Worm (Caenorhabditis elegans): ENCODE data around the gene mec-14.

DNA sequence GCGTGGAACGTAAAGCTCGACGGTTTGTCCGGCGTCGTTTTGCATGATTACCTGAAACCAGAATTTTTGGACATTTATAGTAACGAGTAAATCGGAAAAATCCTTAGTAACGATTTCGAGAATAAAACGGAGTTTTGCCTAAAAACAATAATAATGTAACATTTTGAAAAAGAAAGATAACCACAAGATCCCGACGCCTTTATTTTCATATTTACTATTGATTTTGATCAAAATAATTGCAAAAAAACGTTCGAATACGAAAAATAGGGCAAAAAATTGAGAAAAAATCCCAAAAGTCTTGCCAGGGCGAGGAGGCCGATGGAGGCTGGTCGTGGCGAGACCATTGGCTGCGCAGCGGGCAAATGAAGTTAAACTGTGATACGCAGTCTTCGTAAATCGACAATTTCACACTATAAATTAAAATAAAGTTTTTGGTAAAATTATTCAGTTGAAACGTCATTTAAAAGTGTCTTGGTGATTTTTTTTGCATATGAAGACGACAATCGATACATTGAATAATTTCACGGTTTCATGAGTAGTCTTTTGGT, 3.1 kb downstream of the mec-14 start, which contains the start of gene rps-21:
- TF ChIP-seq ama-1 (optimal IDR thresholded peaks at IDR 0.05) (peak; percentile 44), snpc-4 (tag; optimal IDR thresholded peaks at IDR 0.05) (peak; percentile 54), nhr-23 (tag; optimal IDR thresholded peaks at IDR 0.05) (peak; percentile 93), nhr-11 (tag; optimal IDR thresholded peaks at IDR 0.05) (peak; percentile 59), aly-2 (tag; optimal IDR thresholded peaks at IDR 0.05) (no peak), nhr-25 (tag; optimal IDR thresholded peaks at IDR 0.05) (peak; percentile 82), skn-1 (tag; optimal IDR thresholded peaks at IDR 0.05) (peak; percentile 54), tbx-2 (tag; optimal IDR thresholded peaks at IDR 0.05) (peak; percentile 9), unc-62 (GFP tag; optimal IDR thresholded peaks at IDR 0.05) (peak; percentile 23), ZK546.5 (tag; optimal IDR thresholded peaks at IDR 0.05) (peak; percentile 24)
